Worm (Caenorhabditis elegans) whole organism, young adult: ENCODE measurements around the gene kreg-1.

ENCODE experiments used
- C06A6.2 ChIP-seq: fragments of 200-800 bp; sonication (Bioruptor generic); conservative IDR thresholded peaks from 2 replicates; pipeline ENCODE4 v1.3.6; 2022; ENCODE audit warnings: missing genetic modification characterization, missing compliant biosample characterization
- C17E4.6 ChIP-seq: fragments of 200-800 bp; sonication (Bioruptor generic); IDR thresholded peaks from 2 replicates; pipeline ENCODE4 v1.3.6; 2022; ENCODE audit warnings: missing genetic modification reagents, missing genetic modification characterization, missing compliant biosample characterization
- D2030.7 ChIP-seq: fragments of 200-800 bp; sonication (Bioruptor generic); IDR thresholded peaks from 2 replicates; pipeline ENCODE4 v1.3.6; 2022; ENCODE audit warnings: missing genetic modification reagents, missing genetic modification characterization, missing compliant biosample characterization
- F22D6.2 ChIP-seq: sonication (generic microtip); optimal IDR thresholded peaks from 2 replicates; lab custom pipeline; 2016; ENCODE audit warnings: mild to moderate bottlenecking, missing genetic modification characterization, missing compliant biosample characterization
- F57A8.1 ChIP-seq: fragments of 200-800 bp; sonication (Bioruptor generic); optimal IDR thresholded peaks from 2 replicates; lab custom pipeline; 2018; ENCODE audit warnings: mild to moderate bottlenecking, missing genetic modification characterization, moderate library complexity, missing compliant biosample characterization
- T07F8.4 ChIP-seq: sonication (generic microtip); optimal IDR thresholded peaks from 2 replicates; lab custom pipeline; 2016; ENCODE audit warnings: mild to moderate bottlenecking, missing genetic modification characterization, moderate library complexity, missing compliant biosample characterization
- Y56A3A.18 ChIP-seq: fragments of 200-800 bp; sonication (Bioruptor generic); IDR thresholded peaks from 2 replicates; pipeline ENCODE4 v1.3.6; 2022; ENCODE audit warnings: missing genetic modification reagents, missing genetic modification characterization, missing compliant biosample characterization
- Y67H2A.10 ChIP-seq: fragments of 200-800 bp; sonication (Bioruptor generic); conservative IDR thresholded peaks from 2 replicates; pipeline ENCODE4 v1.3.6; 2022; ENCODE audit warnings: missing genetic modification reagents, missing genetic modification characterization, missing compliant biosample characterization
- athp-1 ChIP-seq: sonication (generic microtip); optimal IDR thresholded peaks from 2 replicates; lab custom pipeline; 2017; ENCODE audit warnings: mild to moderate bottlenecking, missing genetic modification characterization, missing compliant biosample characterization
- attf-3 ChIP-seq: fragments of 200-800 bp; sonication (Bioruptor generic); conservative IDR thresholded peaks from 2 replicates; pipeline ENCODE4 v1.3.6; 2022; ENCODE audit warnings: missing genetic modification reagents, missing genetic modification characterization, missing compliant biosample characterization
- attf-5 ChIP-seq: fragments of 200-800 bp; sonication (Bioruptor generic); optimal IDR thresholded peaks from 2 replicates; lab custom pipeline; 2018; ENCODE audit warnings: mild to moderate bottlenecking, missing genetic modification characterization, missing compliant biosample characterization
- cebp-1 ChIP-seq, 2 experiments: fragments of 200-800 bp in 1 of 2; sonication (Bioruptor generic) in 1 of 2; sonication (generic microtip) in 1 of 2; IDR thresholded peaks in 1 of 2; optimal IDR thresholded peaks in 1 of 2; 2 replicates each; pipeline versions ENCODE4 v1.3.6 to Lab custom; 2017 to 2022; ENCODE audit warnings: missing compliant biosample characterization in 2 of 2, missing genetic modification characterization in 2 of 2, mild to moderate bottlenecking in 1 of 2, missing genetic modification reagents in 1 of 2, moderate library complexity in 1 of 2
- cebp-2 ChIP-seq: fragments of 200-800 bp; sonication (Bioruptor generic); IDR thresholded peaks from 2 replicates; pipeline ENCODE4 v1.3.6; 2022; ENCODE audit warnings: missing genetic modification characterization, missing compliant biosample characterization
- ceh-40 ChIP-seq: fragments of 200-800 bp; sonication (Bioruptor generic); IDR thresholded peaks from 2 replicates; pipeline ENCODE4 v1.3.6; 2022; ENCODE audit warnings: missing genetic modification characterization, missing compliant biosample characterization
- ceh-79 ChIP-seq: sonication (generic microtip); optimal IDR thresholded peaks from 2 replicates; lab custom pipeline; 2017; ENCODE audit warnings: mild to moderate bottlenecking, missing genetic modification characterization, missing compliant biosample characterization
- egl-44 ChIP-seq: fragments of 200-800 bp; sonication (Bioruptor generic); IDR thresholded peaks from 2 replicates; pipeline ENCODE4 v1.3.6; 2022; ENCODE audit warnings: missing genetic modification reagents, missing genetic modification characterization, missing compliant biosample characterization
- ets-4 ChIP-seq: fragments of 200-800 bp; sonication (Bioruptor generic); optimal IDR thresholded peaks from 2 replicates; lab custom pipeline; 2018; ENCODE audit warnings: mild to moderate bottlenecking, missing genetic modification characterization, missing compliant biosample characterization
- hsf-1 ChIP-seq: fragments of 200-800 bp; sonication (Bioruptor generic); IDR thresholded peaks from 2 replicates; pipeline ENCODE4 v1.3.6; 2022; ENCODE audit warnings: missing genetic modification reagents, missing genetic modification characterization, missing compliant biosample characterization
- lag-1 ChIP-seq: fragments of 200-800 bp; sonication (Bioruptor generic); IDR thresholded peaks from 2 replicates; pipeline ENCODE4 v1.3.6; 2022; ENCODE audit warnings: missing genetic modification reagents, missing genetic modification characterization, missing compliant biosample characterization
- let-526 ChIP-seq: fragments of 200-800 bp; sonication (Bioruptor generic); IDR thresholded peaks from 2 replicates; pipeline ENCODE4 v1.3.6; 2022; ENCODE audit warnings: missing genetic modification reagents, missing genetic modification characterization, missing compliant biosample characterization
- lin-26 ChIP-seq: fragments of 200-800 bp; sonication (Bioruptor generic); IDR thresholded peaks from 2 replicates; pipeline ENCODE4 v1.3.6; 2022; ENCODE audit warnings: missing genetic modification reagents, missing genetic modification characterization, missing compliant biosample characterization
- lin-54 ChIP-seq: fragments of 200-800 bp; sonication (Bioruptor generic); optimal IDR thresholded peaks from 2 replicates; lab custom pipeline; 2018; ENCODE audit warnings: mild to moderate bottlenecking, missing genetic modification characterization, missing compliant biosample characterization
- mcd-1 ChIP-seq: fragments of 200-800 bp; sonication (Bioruptor generic); IDR thresholded peaks from 2 replicates; pipeline ENCODE4 v1.3.6; 2022; ENCODE audit warnings: missing genetic modification reagents, missing genetic modification characterization, missing compliant biosample characterization
- mxl-1 ChIP-seq: sonication (generic microtip); optimal IDR thresholded peaks from 2 replicates; lab custom pipeline; 2016; ENCODE audit warnings: missing genetic modification characterization, missing compliant biosample characterization
- nhr-179 ChIP-seq: sonication (generic microtip); optimal IDR thresholded peaks from 2 replicates; lab custom pipeline; 2016; ENCODE audit warnings: mild to moderate bottlenecking, missing genetic modification characterization, missing compliant biosample characterization
- nhr-80 ChIP-seq: sonication (generic microtip); optimal IDR thresholded peaks from 2 replicates; lab custom pipeline; 2016; ENCODE audit warnings: missing genetic modification characterization, missing compliant biosample characterization
- rcor-1 ChIP-seq: fragments of 200-800 bp; sonication (Bioruptor generic); IDR thresholded peaks from 2 replicates; pipeline ENCODE4 v1.3.6; 2022; ENCODE audit warnings: missing genetic modification reagents, missing genetic modification characterization, missing compliant biosample characterization
- rec-8 ChIP-seq, 2 experiments: sonication (generic microtip); optimal IDR thresholded peaks; 2 replicates each; lab custom pipeline; 2016; ENCODE audit warnings: mild to moderate bottlenecking in 2 of 2, missing genetic modification characterization in 2 of 2, missing genetic modification reagents in 2 of 2, missing genotype in 2 of 2, missing biosample characterization in 1 of 2, missing compliant biosample characterization in 1 of 2, moderate library complexity in 1 of 2
- rpc-1 ChIP-seq, 2 experiments: fragments of 150-350 bp in 1 of 2; sonication (generic microtip) in 1 of 2; optimal IDR thresholded peaks; 2 replicates each; lab custom pipeline; 2014 to 2018; ENCODE audit warnings: missing biosample characterization in 1 of 2, missing genetic modification characterization in 1 of 2, missing genetic modification reagents in 1 of 2, missing genotype in 1 of 2
- sdz-38 ChIP-seq: sonication (generic microtip); optimal IDR thresholded peaks from 2 replicates; lab custom pipeline; 2016; ENCODE audit warnings: missing genotype, missing genetic modification characterization, missing compliant biosample characterization
- sea-2 ChIP-seq: fragments of 200-800 bp; sonication (Bioruptor generic); IDR thresholded peaks from 2 replicates; pipeline ENCODE4 v1.3.6; 2022; ENCODE audit warnings: missing genetic modification characterization, missing compliant biosample characterization
- snpc-4 ChIP-seq, 5 experiments: fragments of 150-350 bp in 1 of 5; sonication (generic microtip) in 4 of 5; optimal IDR thresholded peaks; 2 replicates each; lab custom pipeline; 2014 to 2018; ENCODE audit warnings: missing genetic modification characterization in 5 of 5, missing biosample characterization in 3 of 5, antibody characterized with exemption in 2 of 5, mild to moderate bottlenecking in 2 of 5, missing compliant biosample characterization in 2 of 5, missing genotype in 2 of 5, moderate library complexity in 2 of 5, missing genetic modification reagents in 1 of 5
- sptf-2 ChIP-seq: fragments of 200-800 bp; sonication (Bioruptor generic); optimal IDR thresholded peaks from 2 replicates; lab custom pipeline; 2018; ENCODE audit warnings: mild to moderate bottlenecking, missing genetic modification characterization, missing compliant biosample characterization
- tbx-9 ChIP-seq: sonication (generic microtip); optimal IDR thresholded peaks from 2 replicates; lab custom pipeline; 2016; ENCODE audit warnings: borderline replicate concordance, missing genetic modification characterization, inconsistent platforms, missing compliant biosample characterization
- unc-62 ChIP-seq: fragments of 150-350 bp; optimal IDR thresholded peaks from 2 replicates; lab custom pipeline; 2014; ENCODE audit warnings: missing biosample characterization, missing genetic modification reagents, missing genetic modification characterization
- xnd-1 ChIP-seq: sonication (generic microtip); optimal IDR thresholded peaks from 2 replicates; lab custom pipeline; 2016; ENCODE audit warnings: missing genotype, missing genetic modification reagents, missing genetic modification characterization, missing compliant biosample characterization
- zfh-2 ChIP-seq: fragments of 200-800 bp; sonication (Bioruptor generic); conservative IDR thresholded peaks from 2 replicates; pipeline ENCODE4 v1.3.6; 2022; ENCODE audit warnings: missing genetic modification reagents, missing genetic modification characterization, missing compliant biosample characterization
- ztf-22 ChIP-seq: fragments of 200-800 bp; sonication (Bioruptor generic); optimal IDR thresholded peaks from 2 replicates; lab custom pipeline; 2018; ENCODE audit warnings: mild to moderate bottlenecking, missing genetic modification characterization, moderate library complexity, missing compliant biosample characterization
- ztf-3 ChIP-seq: fragments of 200-800 bp; sonication (Bioruptor generic); optimal IDR thresholded peaks from 2 replicates; lab custom pipeline; 2018; ENCODE audit warnings: mild to moderate bottlenecking, missing genetic modification characterization, missing compliant biosample characterization
- ztf-6 ChIP-seq: fragments of 200-800 bp; sonication (Bioruptor generic); IDR thresholded peaks from 2 replicates; pipeline ENCODE4 v1.3.6; 2022; ENCODE audit warnings: missing genetic modification reagents, missing genetic modification characterization, missing compliant biosample characterization

The kreg-1 gene

DNA sequence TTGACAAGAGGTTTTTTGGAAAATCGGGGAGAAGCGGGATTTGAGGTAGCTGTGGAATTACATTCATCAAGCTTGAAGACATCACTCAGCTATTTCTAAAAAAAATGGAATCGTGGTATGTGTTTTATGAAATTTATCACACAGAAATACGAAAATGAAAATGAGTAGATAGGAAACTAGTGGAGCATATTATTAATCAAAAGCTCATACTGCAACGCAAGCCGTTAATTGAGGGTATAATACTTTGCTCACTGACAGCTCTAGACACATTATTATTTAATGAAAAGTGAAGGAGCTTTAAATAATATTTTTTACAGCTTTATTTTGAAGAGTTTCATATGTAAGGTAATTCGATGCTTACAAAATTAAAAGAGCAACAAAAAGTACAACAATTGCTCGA is 33.3 kb downstream of the kreg-1 start, which contains the start of gene M02D8.7:
Gene M02D8.7 (minus strand): TSS at position 101 of the 400 bp plus-strand sequence.
- no peak for TF ChIP-seq rec-8 (tag; optimal IDR thresholded peaks at IDR 0.05; lab: Kevin White, UChicago)
- TF ChIP-seq T07F8.4 (tag; lab: Kevin White, UChicago): no peak
- no peak for TF ChIP-seq lag-1 (GFP tag; lab: Robert Waterston, UW)
- TF ChIP-seq cebp-2 (GFP tag; lab: Robert Waterston, UW): no peak
- TF ChIP-seq sptf-2 (GFP tag; lab: Kevin White, UChicago): no peak
- no peak for TF ChIP-seq F57A8.1 (GFP tag; lab: Kevin White, UChicago)
- TF ChIP-seq ceh-40 (GFP tag; lab: Robert Waterston, UW): no peak
- TF ChIP-seq rcor-1 (GFP tag; lab: Robert Waterston, UW): no peak
- no peak for TF ChIP-seq nhr-179 (tag; lab: Kevin White, UChicago)
- TF ChIP-seq tbx-9: no peak
- no peak for TF ChIP-seq mcd-1 (GFP tag; lab: Robert Waterston, UW)
- no peak for TF ChIP-seq attf-3
- no peak for TF ChIP-seq ceh-79 (tag; lab: Kevin White, UChicago)

DNA sequence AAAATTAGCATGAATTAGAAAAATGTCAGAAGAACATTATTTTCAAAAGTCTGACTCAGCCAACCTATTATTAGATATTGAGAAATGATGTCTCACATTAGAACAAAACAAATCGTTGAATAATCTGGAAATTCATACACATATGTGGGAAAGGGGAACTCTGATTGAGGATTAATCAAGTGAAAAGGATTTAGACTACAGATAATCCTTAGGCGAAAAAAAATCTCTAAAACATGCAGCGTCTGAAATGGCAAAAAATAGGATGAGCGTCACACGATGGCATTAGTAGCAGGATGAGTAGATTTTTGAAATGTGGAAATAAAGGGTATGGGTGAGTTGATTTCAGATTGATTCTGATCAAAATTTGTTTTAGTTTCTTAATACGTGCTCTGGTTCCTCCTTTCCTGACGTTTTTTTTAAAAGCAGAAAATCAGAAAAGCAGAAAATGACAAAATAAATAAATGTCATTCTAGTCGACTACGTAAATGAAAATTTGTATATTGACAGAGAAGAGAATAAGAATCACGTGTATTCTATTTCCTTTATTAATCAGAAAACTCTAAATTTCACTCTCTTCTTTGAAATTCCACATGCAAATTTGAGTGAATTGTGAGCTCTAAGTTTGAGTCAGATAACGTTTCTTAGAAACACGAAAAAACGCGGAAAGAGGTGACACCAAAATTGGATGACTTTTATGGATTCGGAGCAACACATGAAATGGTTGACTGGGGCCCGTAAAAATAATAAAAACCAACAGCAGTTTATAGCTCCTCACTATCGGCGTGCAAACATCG is 34.8 kb downstream of the kreg-1 start:
- no peak for TF ChIP-seq egl-44 (GFP tag; lab: Robert Waterston, UW)
- TF ChIP-seq, all 124 proteins: peak for 0

DNA sequence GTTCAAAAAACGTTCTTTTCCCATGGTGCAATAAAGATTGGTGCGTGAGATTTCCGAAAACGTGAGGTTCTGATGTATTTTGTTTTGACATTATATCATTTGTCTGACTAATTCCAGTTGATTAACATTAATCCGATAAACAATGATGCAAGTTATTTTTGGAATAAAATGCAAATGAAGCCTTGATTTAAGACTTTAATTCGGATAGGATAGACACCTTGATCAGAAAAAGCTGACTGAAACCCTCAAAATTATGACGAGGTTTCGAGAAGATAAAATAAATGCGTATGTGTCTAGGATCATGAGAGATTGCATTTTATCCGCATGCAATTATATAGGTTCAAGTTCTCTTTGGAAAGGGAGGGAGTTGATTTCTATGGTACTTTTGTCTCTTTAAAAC is 36.0 kb downstream of the kreg-1 start:
- TF ChIP-seq ztf-3 (GFP tag; lab: Kevin White, UChicago) (no peak), ztf-22 (GFP tag; lab: Kevin White, UChicago) (no peak), xnd-1 (tag; lab: Kevin White, UChicago) (no peak)

DNA sequence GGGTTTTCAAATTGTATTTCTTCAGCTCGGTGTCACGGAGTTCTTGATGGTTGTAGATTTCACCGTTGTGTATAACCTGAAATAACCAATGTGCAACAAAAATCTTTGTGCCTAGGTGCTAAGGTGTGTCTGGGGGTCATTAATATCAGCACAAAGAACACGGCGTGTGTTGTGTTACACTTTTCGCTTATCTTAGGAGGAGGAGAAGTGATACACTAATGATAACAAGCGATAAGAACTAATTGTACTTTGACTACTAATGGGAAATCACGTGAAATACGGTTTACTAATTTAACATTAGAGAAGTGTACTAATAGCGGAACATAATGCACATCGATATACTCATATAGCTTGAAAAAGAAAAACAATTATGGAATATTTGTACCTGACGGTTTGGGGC is 40.6 kb downstream of the kreg-1 start:
- no peak for TF ChIP-seq mxl-1 (tag; lab: Kevin White, UChicago)
- TF ChIP-seq C06A6.2 (GFP tag; lab: Robert Waterston, UW): no peak
- no peak for TF ChIP-seq hsf-1 (GFP tag; lab: Robert Waterston, UW)
- no peak for TF ChIP-seq F22D6.2
- TF ChIP-seq lag-1 (GFP tag; lab: Robert Waterston, UW): no peak
- TF ChIP-seq Y56A3A.18 (GFP tag; lab: Robert Waterston, UW): no peak
- no peak for TF ChIP-seq attf-5 (GFP tag; lab: Kevin White, UChicago)
- no peak for TF ChIP-seq cebp-1 (GFP tag; IDR thresholded peaks at IDR 0.05; lab: Robert Waterston, UW)
- TF ChIP-seq cebp-1 (tag; optimal IDR thresholded peaks at IDR 0.05; lab: Kevin White, UChicago): peak; percentile 4
- TF ChIP-seq lin-54 (GFP tag; lab: Kevin White, UChicago): no peak
- peak; percentile 63 for TF ChIP-seq nhr-80 (tag; lab: Kevin White, UChicago)
- no peak for TF ChIP-seq zfh-2
- TF ChIP-seq, all 124 proteins: peak for 2

DNA sequence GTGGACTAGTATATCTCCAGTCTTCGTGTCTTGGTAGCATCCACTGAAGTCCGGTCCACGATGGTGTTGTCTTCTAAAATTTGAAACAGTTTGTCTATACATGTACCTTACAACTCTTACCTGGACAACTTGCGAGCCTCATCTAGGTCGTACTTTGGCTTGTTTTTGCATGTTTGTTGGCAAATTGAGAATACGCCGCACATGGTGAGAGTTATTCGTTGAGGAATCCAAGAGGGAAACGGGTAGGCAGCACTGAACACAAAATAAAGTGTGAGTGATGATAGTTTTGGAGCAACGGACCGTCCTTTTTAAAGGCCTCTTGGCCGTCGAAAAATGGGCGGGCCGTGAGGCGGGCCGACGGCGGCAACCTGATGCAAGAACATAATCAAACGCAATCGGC is 41.1 kb downstream of the kreg-1 start, which contains the start of gene asns-2:
Gene asns-2 (minus strand): TSS at position 282 of the 400 bp plus-strand sequence.
- TF ChIP-seq D2030.7 (GFP tag; lab: Robert Waterston, UW) (no peak), unc-62 (no peak), sdz-38 (no peak), ets-4 (GFP tag; lab: Kevin White, UChicago) (no peak), rpc-1 (optimal IDR thresholded peaks at IDR 0.05; lab: Kevin White, UChicago) (no peak), rpc-1 (tag; optimal IDR thresholded peaks at IDR 0.05; lab: Kevin White, UChicago) (no peak), athp-1 (tag; lab: Kevin White, UChicago) (no peak), C17E4.6 (no peak), sea-2 (GFP tag; lab: Robert Waterston, UW) (no peak), rcor-1 (GFP tag; lab: Robert Waterston, UW) (no peak), Y67H2A.10 (no peak), lin-54 (GFP tag; lab: Kevin White, UChicago) (no peak), let-526 (GFP tag; lab: Robert Waterston, UW) (no peak), snpc-4 (GFP tag; optimal IDR thresholded peaks at IDR 0.05; lab: Kevin White, UChicago) (no peak), snpc-4 (tag; optimal IDR thresholded peaks at IDR 0.05; lab: Kevin White, UChicago) (no peak), ztf-6 (no peak), mcd-1 (GFP tag; lab: Robert Waterston, UW) (no peak), lin-26 (GFP tag; lab: Robert Waterston, UW) (no peak)
